Worm (Caenorhabditis elegans) whole organism, early embryonic: Measurements from ENCODE around the gene F32D8.2.

Experiments
- B0310.2 ChIP-seq: sonication (generic microtip); optimal IDR thresholded peaks from 2 replicates; lab custom pipeline; 2016; ENCODE audit warnings: mild to moderate bottlenecking, missing genetic modification characterization, missing compliant biosample characterization
- F13C5.2 ChIP-seq: sonication (generic microtip); optimal IDR thresholded peaks from 2 replicates; lab custom pipeline; 2017; ENCODE audit warnings: mild to moderate bottlenecking, missing genetic modification characterization, inconsistent platforms, missing compliant biosample characterization
- ama-1 ChIP-seq: fragments of 150-350 bp; optimal IDR thresholded peaks from 2 replicates; lab custom pipeline; 2014
- ceh-36 ChIP-seq: sonication (generic microtip); optimal IDR thresholded peaks from 2 replicates; lab custom pipeline; 2016; ENCODE audit warnings: missing genetic modification characterization, inconsistent platforms, missing compliant biosample characterization
- ets-7 ChIP-seq: sonication (generic microtip); optimal IDR thresholded peaks from 2 replicates; lab custom pipeline; 2016; ENCODE audit warnings: missing genotype, missing genetic modification characterization, missing compliant biosample characterization
- flt-1 ChIP-seq: fragments of 200-800 bp; sonication (Bioruptor generic); IDR thresholded peaks from 2 replicates; pipeline ENCODE4 v1.3.6; 2022; ENCODE audit warnings: missing genetic modification characterization, missing compliant biosample characterization
- hmg-4 ChIP-seq: fragments of 200-800 bp; sonication (Bioruptor generic); optimal IDR thresholded peaks from 2 replicates; lab custom pipeline; 2018; ENCODE audit warnings: mild to moderate bottlenecking, missing genetic modification characterization, missing compliant biosample characterization
- pes-1 ChIP-seq: fragments of 200-800 bp; sonication (Bioruptor generic); IDR thresholded peaks from 2 replicates; pipeline ENCODE4 v1.3.6; 2022; ENCODE audit warnings: missing genetic modification reagents, missing genetic modification characterization, missing compliant biosample characterization
- scrt-1 ChIP-seq: fragments of 200-800 bp; sonication (Bioruptor generic); IDR thresholded peaks from 2 replicates; pipeline ENCODE4 v1.3.6; 2022; ENCODE audit warnings: missing genetic modification characterization, missing compliant biosample characterization
- sea-1 ChIP-seq: fragments of 200-800 bp; sonication (Bioruptor generic); conservative IDR thresholded peaks from 2 replicates; pipeline ENCODE4 v1.3.6; 2022; ENCODE audit warnings: missing genetic modification characterization, missing compliant biosample characterization
- tbx-11 ChIP-seq: fragments of 200-800 bp; sonication (Bioruptor generic); IDR thresholded peaks from 2 replicates; pipeline ENCODE4 v1.3.6; 2022; ENCODE audit warnings: missing genetic modification characterization, missing compliant biosample characterization
- tbx-37 ChIP-seq: fragments of 200-800 bp; sonication (Bioruptor generic); conservative IDR thresholded peaks from 2 replicates; pipeline ENCODE4 v1.3.6; 2022; ENCODE audit warnings: missing genetic modification reagents, missing genetic modification characterization, missing compliant biosample characterization
- tra-4 ChIP-seq: sonication (generic microtip); optimal IDR thresholded peaks from 2 replicates; lab custom pipeline; 2017; ENCODE audit warnings: missing genetic modification characterization, missing compliant biosample characterization

- TF ChIP-seq F13C5.2 (tag; lab: Kevin White, UChicago) (no peak), ama-1 (lab: Kevin White, UChicago) (no peak), ets-7 (tag; lab: Kevin White, UChicago) (no peak), ceh-36 (tag; lab: Kevin White, UChicago) (no peak), pes-1 (GFP tag; lab: Robert Waterston, UW) (no peak), sea-1 (no peak), tra-4 (tag; lab: Kevin White, UChicago) (no peak), B0310.2 (tag; lab: Kevin White, UChicago) (no peak), scrt-1 (GFP tag; lab: Robert Waterston, UW) (no peak), flt-1 (no peak), tbx-37 (GFP tag; lab: Robert Waterston, UW) (no peak), tbx-11 (GFP tag; lab: Robert Waterston, UW) (no peak), hmg-4 (GFP tag; lab: Kevin White, UChicago) (no peak)
Observed at ce11 chrV:10861611-10862262, 21.8 kb upstream of the F32D8.2 start.
